Worm (Caenorhabditis elegans) whole organism, L4 larva: Measurements from ENCODE around the gene dnj-17.

Experiments
- F37D6.2 ChIP-seq: sonication (generic microtip); optimal IDR thresholded peaks from 2 replicates; lab custom pipeline; 2016; ENCODE audit warnings: mild to moderate bottlenecking, missing genetic modification characterization, missing compliant biosample characterization
- F44E2.7 ChIP-seq: fragments of 200-800 bp; sonication (Bioruptor generic); IDR thresholded peaks from 2 replicates; pipeline ENCODE4 v2.1.2; 2022; ENCODE audit warnings: missing genetic modification characterization, missing compliant biosample characterization
- F49E8.2 ChIP-seq: sonication (generic microtip); optimal IDR thresholded peaks from 2 replicates; lab custom pipeline; 2016; ENCODE audit warnings: missing compliant biosample characterization, mild to moderate bottlenecking, missing genetic modification characterization, borderline replicate concordance
- T20F7.1 ChIP-seq: fragments of 200-800 bp; sonication (Bioruptor generic); optimal IDR thresholded peaks from 2 replicates; lab custom pipeline; 2018; ENCODE audit warnings: mild to moderate bottlenecking, missing genetic modification characterization, missing compliant biosample characterization
- T26A8.4 ChIP-seq: fragments of 200-800 bp; sonication (Bioruptor generic); IDR thresholded peaks from 2 replicates; pipeline ENCODE4 v1.3.6; 2022; ENCODE audit warnings: missing genetic modification characterization, missing compliant biosample characterization
- Y48G9A.11 ChIP-seq: fragments of 200-800 bp; sonication (Bioruptor generic); IDR thresholded peaks from 2 replicates; pipeline ENCODE4 v1.3.6; 2022; ENCODE audit warnings: missing genetic modification reagents, missing genetic modification characterization, missing compliant biosample characterization
- Y75B8A.6 ChIP-seq: fragments of 200-800 bp; sonication (Bioruptor generic); IDR thresholded peaks from 2 replicates; pipeline ENCODE4 v1.3.6; 2022; ENCODE audit warnings: missing genetic modification reagents, missing genetic modification characterization, missing compliant biosample characterization
- ZK337.2 ChIP-seq: fragments of 200-800 bp; sonication (Bioruptor generic); IDR thresholded peaks from 2 replicates; pipeline ENCODE4 v1.3.6; 2022; ENCODE audit warnings: missing genetic modification reagents, missing genetic modification characterization, missing compliant biosample characterization
- ZK546.5 ChIP-seq, 2 experiments: sonication (generic microtip); optimal IDR thresholded peaks; 2 replicates each; lab custom pipeline; 2017; ENCODE audit warnings: missing biosample characterization in 2 of 2, missing genetic modification characterization in 2 of 2
- arid-1 ChIP-seq: fragments of 200-800 bp; sonication (Bioruptor generic); conservative IDR thresholded peaks from 2 replicates; pipeline ENCODE4 v1.3.6; 2022; ENCODE audit warnings: missing genetic modification reagents, missing genetic modification characterization, missing compliant biosample characterization
- attf-4 ChIP-seq: sonication (generic microtip); optimal IDR thresholded peaks from 3 replicates; lab custom pipeline; 2017; ENCODE audit warnings: missing biosample characterization, missing genetic modification characterization
- ceh-62 ChIP-seq: sonication (generic microtip); optimal IDR thresholded peaks from 2 replicates; lab custom pipeline; 2017; ENCODE audit warnings: missing biosample characterization, missing genetic modification characterization
- daf-12 ChIP-seq: fragments of 150-350 bp; optimal IDR thresholded peaks from 2 replicates; lab custom pipeline; 2014; ENCODE audit warnings: missing biosample characterization, missing genetic modification reagents, missing genetic modification characterization
- daf-16 ChIP-seq, 3 experiments: sonication (generic microtip); optimal IDR thresholded peaks; 2 replicates each; lab custom pipeline; 2016 to 2017; ENCODE audit warnings: missing genetic modification characterization in 3 of 3, missing genetic modification reagents in 3 of 3, mild to moderate bottlenecking in 2 of 3, missing compliant biosample characterization in 2 of 3, missing biosample characterization in 1 of 3, moderate library complexity in 1 of 3
- daf-19 ChIP-seq: fragments of 200-800 bp; sonication (Bioruptor generic); conservative IDR thresholded peaks from 2 replicates; pipeline ENCODE4 v1.3.6; 2022; ENCODE audit warnings: missing genetic modification characterization, missing compliant biosample characterization
- duxl-1 ChIP-seq: sonication (generic microtip); optimal IDR thresholded peaks from 2 replicates; lab custom pipeline; 2016; ENCODE audit warnings: mild to moderate bottlenecking, missing genetic modification characterization, moderate library complexity, missing compliant biosample characterization; ENCODE audit not compliant: poor library complexity
- egl-27 ChIP-seq: sonication (generic microtip); optimal IDR thresholded peaks from 3 replicates; lab custom pipeline; 2017; ENCODE audit warnings: missing biosample characterization, missing genetic modification reagents, missing genetic modification characterization
- fkh-10 ChIP-seq: fragments of 150-350 bp; optimal IDR thresholded peaks from 2 replicates; lab custom pipeline; 2014; ENCODE audit warnings: missing biosample characterization, missing genetic modification reagents, missing genetic modification characterization
- gei-8 ChIP-seq: fragments of 200-800 bp; sonication (Bioruptor generic); optimal IDR thresholded peaks from 2 replicates; lab custom pipeline; 2018; ENCODE audit warnings: mild to moderate bottlenecking, missing genetic modification characterization, missing compliant biosample characterization
- jun-1 ChIP-seq: fragments of 150-350 bp; optimal IDR thresholded peaks from 2 replicates; lab custom pipeline; 2014; ENCODE audit warnings: missing biosample characterization, missing genetic modification reagents, missing genetic modification characterization
- lin-15B ChIP-seq: fragments of 150-350 bp; sonication (generic microtip); optimal IDR thresholded peaks from 3 replicates; lab custom pipeline; 2014; ENCODE audit warnings: missing biosample characterization, missing genetic modification characterization
- lin-29 ChIP-seq: fragments of 200-800 bp; sonication (Bioruptor generic); IDR thresholded peaks from 2 replicates; pipeline ENCODE4 v1.3.6; 2022; ENCODE audit warnings: missing genetic modification reagents, missing genetic modification characterization, missing compliant biosample characterization
- lsy-2 ChIP-seq, 2 experiments: fragments of 150-350 bp in 1 of 2; sonication (generic microtip) in 1 of 2; optimal IDR thresholded peaks; 2 replicates each; lab custom pipeline; 2014 to 2017; ENCODE audit warnings: missing biosample characterization in 2 of 2, missing genetic modification characterization in 2 of 2
- madf-5 ChIP-seq, 2 experiments: fragments of 200-800 bp; sonication (Bioruptor generic); IDR thresholded peaks; 2 replicates each; pipeline ENCODE4 v1.3.6; 2022; ENCODE audit warnings: missing compliant biosample characterization in 2 of 2, missing genetic modification characterization in 2 of 2
- madf-9 ChIP-seq: fragments of 200-800 bp; sonication (Bioruptor generic); conservative IDR thresholded peaks from 2 replicates; pipeline ENCODE4 v1.3.6; 2022; ENCODE audit warnings: missing genetic modification reagents, missing genetic modification characterization, missing compliant biosample characterization
- mdt-29 ChIP-seq: fragments of 200-800 bp; sonication (Bioruptor generic); IDR thresholded peaks from 2 replicates; pipeline ENCODE4 v1.3.6; 2022; ENCODE audit warnings: missing genetic modification reagents, missing genetic modification characterization, missing compliant biosample characterization
- mep-1 ChIP-seq: fragments of 150-350 bp; sonication (generic microtip); optimal IDR thresholded peaks from 3 replicates; lab custom pipeline; 2014; ENCODE audit warnings: missing biosample characterization, missing genetic modification characterization
- mes-2 ChIP-seq: sonication (generic microtip); optimal IDR thresholded peaks from 2 replicates; lab custom pipeline; 2016; ENCODE audit warnings: missing genotype, mild to moderate bottlenecking, missing genetic modification characterization, missing compliant biosample characterization; ENCODE audit not compliant: poor library complexity, severe bottlenecking
- mxl-3 ChIP-seq: fragments of 200-800 bp; sonication (Bioruptor generic); optimal IDR thresholded peaks from 2 replicates; lab custom pipeline; 2018; ENCODE audit warnings: mild to moderate bottlenecking, missing genetic modification characterization, missing compliant biosample characterization
- nhr-10 ChIP-seq: fragments of 150-350 bp; optimal IDR thresholded peaks from 2 replicates; lab custom pipeline; 2014; ENCODE audit warnings: missing biosample characterization, missing genetic modification characterization
- nhr-102 ChIP-seq: sonication (generic microtip); optimal IDR thresholded peaks from 2 replicates; lab custom pipeline; 2016; ENCODE audit warnings: mild to moderate bottlenecking, missing genetic modification characterization, moderate library complexity, missing compliant biosample characterization
- nhr-111 ChIP-seq: fragments of 200-800 bp; sonication (Bioruptor generic); optimal IDR thresholded peaks from 2 replicates; lab custom pipeline; 2018; ENCODE audit warnings: mild to moderate bottlenecking, missing genetic modification characterization, missing compliant biosample characterization
- nhr-237 ChIP-seq: sonication (generic microtip); optimal IDR thresholded peaks from 2 replicates; lab custom pipeline; 2017; ENCODE audit warnings: missing biosample characterization, missing genetic modification characterization
- nhr-41 ChIP-seq: fragments of 200-800 bp; sonication (Bioruptor generic); IDR thresholded peaks from 2 replicates; pipeline ENCODE4 v1.3.6; 2022; ENCODE audit warnings: missing genetic modification reagents, missing genetic modification characterization, missing compliant biosample characterization
- pha-4 ChIP-seq, 2 experiments: fragments of 150-350 bp in 1 of 2; fragments of 200-800 bp in 1 of 2; sonication (Bioruptor generic) in 1 of 2; IDR thresholded peaks in 1 of 2; optimal IDR thresholded peaks in 1 of 2; 2 replicates each; pipeline versions ENCODE4 v1.3.6 to Lab custom; 2014 to 2022; ENCODE audit warnings: missing genetic modification characterization in 2 of 2, missing genetic modification reagents in 2 of 2, missing biosample characterization in 1 of 2, missing compliant biosample characterization in 1 of 2
- set-16 ChIP-seq: fragments of 200-800 bp; sonication (Bioruptor generic); IDR thresholded peaks from 2 replicates; pipeline ENCODE4 v1.3.6; 2022; ENCODE audit warnings: missing genetic modification reagents, missing genetic modification characterization, missing compliant biosample characterization
- spr-3 ChIP-seq: fragments of 200-800 bp; sonication (Bioruptor generic); optimal IDR thresholded peaks from 2 replicates; lab custom pipeline; 2018; ENCODE audit warnings: mild to moderate bottlenecking, missing genetic modification characterization, missing compliant biosample characterization
- tag-97 ChIP-seq: fragments of 200-800 bp; sonication (Bioruptor generic); IDR thresholded peaks from 2 replicates; pipeline ENCODE4 v1.3.6; 2022; ENCODE audit warnings: missing genetic modification characterization, missing compliant biosample characterization
- unc-130 ChIP-seq: sonication (generic microtip); optimal IDR thresholded peaks from 2 replicates; lab custom pipeline; 2016; ENCODE audit warnings: missing genetic modification reagents, missing genetic modification characterization, missing compliant biosample characterization
- unc-62 ChIP-seq, 3 experiments: fragments of 150-350 bp in 1 of 3; sonication (generic microtip); optimal IDR thresholded peaks in 2 of 3; peaks in 1 of 3; 1 replicate in 1 of 3; 2 replicates in 2 of 3; lab custom pipeline; 2014 to 2017; ENCODE audit warnings: missing biosample characterization in 3 of 3, missing genetic modification characterization in 3 of 3, missing genetic modification reagents in 3 of 3, missing genotype in 1 of 3
- zip-11 ChIP-seq: fragments of 200-800 bp; sonication (Bioruptor generic); IDR thresholded peaks from 2 replicates; pipeline ENCODE4 v1.3.6; 2022; ENCODE audit warnings: missing genetic modification characterization, missing compliant biosample characterization

Gene dnj-17

DNA sequence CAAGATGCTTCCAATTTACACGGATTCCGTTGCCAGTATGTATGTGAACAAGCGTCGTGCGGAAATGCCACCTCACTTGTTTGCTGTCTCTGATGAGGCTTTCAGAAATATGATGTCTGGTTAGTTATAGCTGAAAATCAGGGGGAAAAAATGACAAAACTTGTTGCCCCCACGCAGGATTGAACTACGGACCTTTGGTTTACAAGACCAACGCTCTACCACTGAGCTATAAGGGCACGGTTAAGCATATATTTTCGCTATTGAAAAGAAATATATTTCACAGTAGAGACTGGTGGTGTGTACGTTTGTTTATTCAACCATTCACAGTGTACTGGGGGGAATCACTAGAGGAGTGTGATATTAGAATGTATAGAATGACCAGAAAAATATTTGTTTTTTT, 18.1 kb upstream of the dnj-17 start (continued):
- TF ChIP-seq tag-97 (no peak), mes-2 (tag; lab: Kevin White, UChicago) (peak; percentile 40), nhr-237 (tag; lab: Kevin White, UChicago) (no peak), nhr-41 (GFP tag; lab: Robert Waterston, UW) (no peak), ZK546.5 (tag; optimal IDR thresholded peaks at IDR 0.05; lab: Kevin White, UChicago) (no peak), madf-5 (GFP tag; IDR thresholded peaks at IDR 0.05; lab: Robert Waterston, UW) (no peak), nhr-10 (tag; lab: Kevin White, UChicago) (no peak), arid-1 (GFP tag; lab: Robert Waterston, UW) (no peak; the same call in 1 of the 2 replicates), attf-4 (no peak), gei-8 (GFP tag; lab: Kevin White, UChicago) (no peak), egl-27 (no peak), lsy-2 (tag; optimal IDR thresholded peaks at IDR 0.05; lab: Kevin White, UChicago) (no peak), daf-19 (GFP tag; lab: Robert Waterston, UW) (no peak), mdt-29 (no peak), lin-15B (tag; lab: Kevin White, UChicago) (no peak), T26A8.4 (GFP tag; lab: Robert Waterston, UW) (0 out of 2 replicates have a peak, but pooled peaks have one; percentile 30), nhr-102 (tag; lab: Kevin White, UChicago) (no peak), nhr-111 (GFP tag; lab: Kevin White, UChicago) (no peak), T20F7.1 (no peak), duxl-1 (no peak), spr-3 (peak; percentile 28), unc-62 (GFP tag; optimal IDR thresholded peaks at IDR 0.05 in 1 of 2; lab: Kevin White, UChicago) (no peak), unc-62 (tag; optimal IDR thresholded peaks at IDR 0.05; lab: Kevin White, UChicago) (no peak), jun-1 (no peak), Y75B8A.6 (GFP tag; lab: Robert Waterston, UW) (0 out of 2 replicates have a peak, but pooled peaks have one; percentile 28), ZK337.2 (GFP tag; lab: Robert Waterston, UW) (no peak), Y48G9A.11 (GFP tag; lab: Robert Waterston, UW) (peak; percentile 24; the same call in 1 of the 2 replicates), set-16 (GFP tag; lab: Robert Waterston, UW) (no peak), ceh-62 (tag; lab: Kevin White, UChicago) (no peak), madf-9 (GFP tag; lab: Robert Waterston, UW) (no peak; the same call in 1 of the 2 replicates), unc-130 (GFP tag; lab: Kevin White, UChicago) (no peak), daf-12 (tag; lab: Kevin White, UChicago) (no peak), F49E8.2 (peak; percentile 28), fkh-10 (GFP tag; lab: Kevin White, UChicago) (no peak), F44E2.7 (GFP tag; lab: Robert Waterston, UW) (peak; percentile 59; the same call in 1 of the 2 replicates), daf-16 (GFP tag; optimal IDR thresholded peaks at IDR 0.05; lab: Kevin White, UChicago) (peak in 1 of 2 experiments; percentile 42), daf-16 (tag; optimal IDR thresholded peaks at IDR 0.05; lab: Kevin White, UChicago) (no peak), mxl-3 (no peak)

DNA sequence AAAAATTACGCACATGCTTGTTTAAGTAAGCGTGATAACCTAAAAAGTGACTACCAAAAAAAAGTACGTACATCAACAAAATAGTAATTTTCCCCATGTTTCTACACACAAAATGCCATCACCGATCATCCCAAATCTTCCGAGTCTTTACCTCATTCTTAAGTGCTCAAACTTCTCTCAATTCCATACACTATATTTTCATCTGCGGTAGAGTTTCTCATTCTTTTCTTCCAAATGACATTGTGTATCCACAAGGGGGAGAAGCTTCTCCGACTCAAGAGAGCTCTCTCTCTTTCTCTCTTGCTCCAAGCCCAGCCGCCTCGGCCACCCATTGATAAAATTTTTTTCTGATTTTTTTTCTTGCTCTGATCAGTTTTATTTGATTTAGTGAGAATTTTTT, 16.4 kb upstream of the dnj-17 start, which contains the start of gene myo-6:
TSS of gene myo-6 (plus strand) at position 301 of the 400 bp plus-strand sequence.
- TF ChIP-seq F37D6.2 (tag; lab: Kevin White, UChicago) (no peak), pha-4 (GFP tag; IDR thresholded peaks at IDR 0.05; lab: Robert Waterston, UW) (0 out of 2 replicates have a peak, but pooled peaks have one; percentile 25), pha-4 (tag; optimal IDR thresholded peaks at IDR 0.05; lab: Kevin White, UChicago) (no peak), zip-11 (GFP tag; lab: Robert Waterston, UW) (no peak), jun-1 (no peak), lin-29 (GFP tag; lab: Robert Waterston, UW) (no peak), ZK337.2 (GFP tag; lab: Robert Waterston, UW) (no peak), mep-1 (no peak), F49E8.2 (no peak)
